Fruit fly (Drosophila melanogaster) whole organism, embryonic: ENCODE data around the gene CG10063.

Experiments used
- Abd-B ChIP-seq: fragments of 200-800 bp; sonication (Bioruptor generic); optimal IDR thresholded peaks from 2 replicates; lab custom pipeline; 2018; ENCODE audit warnings: missing biosample characterization, mild to moderate bottlenecking, missing genetic modification characterization, moderate library complexity
- Ada2b ChIP-seq: fragments of 200-800 bp; sonication (Bioruptor generic); IDR thresholded peaks from 2 replicates; pipeline ENCODE4 v1.3.6; 2022; ENCODE audit warnings: missing biosample characterization, missing genetic modification characterization
- Asciz ChIP-seq: fragments of 200-800 bp; sonication (Bioruptor generic); optimal IDR thresholded peaks from 2 replicates; lab custom pipeline; 2017; ENCODE audit warnings: missing biosample characterization, mild to moderate bottlenecking, missing genetic modification characterization, missing genetic modification reagents
- Bteb2 ChIP-seq: fragments of 200-800 bp; sonication (Bioruptor generic); optimal IDR thresholded peaks from 2 replicates; lab custom pipeline; 2016; ENCODE audit warnings: missing biosample characterization, missing genetic modification characterization
- CG10462 ChIP-seq: fragments of 200-800 bp; sonication (Bioruptor generic); optimal IDR thresholded peaks from 2 replicates; lab custom pipeline; 2016; ENCODE audit warnings: missing biosample characterization, missing genetic modification characterization
- CG12236 ChIP-seq: fragments of 200-800 bp; sonication (Bioruptor generic); optimal IDR thresholded peaks from 2 replicates; lab custom pipeline; 2016; ENCODE audit warnings: missing biosample characterization, missing genetic modification characterization
- CG1233 ChIP-seq: fragments of 200-800 bp; sonication (Bioruptor generic); optimal IDR thresholded peaks from 4 replicates; lab custom pipeline; 2018; ENCODE audit warnings: missing biosample characterization, mild to moderate bottlenecking, missing genetic modification characterization
- CG13775 ChIP-seq: fragments of 200-800 bp; sonication (Bioruptor generic); optimal IDR thresholded peaks from 3 replicates; lab custom pipeline; 2017; ENCODE audit warnings: missing biosample characterization, mild to moderate bottlenecking, missing genetic modification characterization
- CG14710 ChIP-seq: fragments of 200-800 bp; sonication (Bioruptor generic); optimal IDR thresholded peaks from 3 replicates; lab custom pipeline; 2019; ENCODE audit warnings: missing biosample characterization, mild to moderate bottlenecking, missing genetic modification characterization, moderate library complexity
- CG14965 ChIP-seq: fragments of 200-800 bp; sonication (Bioruptor generic); optimal IDR thresholded peaks from 2 replicates; lab custom pipeline; 2016; ENCODE audit warnings: missing biosample characterization, missing genetic modification characterization, borderline replicate concordance
- CG16815 ChIP-seq: fragments of 200-800 bp; sonication (Bioruptor generic); optimal IDR thresholded peaks from 3 replicates; lab custom pipeline; 2017; ENCODE audit warnings: missing biosample characterization, mild to moderate bottlenecking, missing genetic modification characterization
- CG1792 ChIP-seq: fragments of 200-800 bp; sonication (Bioruptor generic); optimal IDR thresholded peaks from 2 replicates; lab custom pipeline; 2016; ENCODE audit warnings: missing biosample characterization, missing genetic modification characterization
- CG18619 ChIP-seq: fragments of 200-800 bp; sonication (Bioruptor generic); optimal IDR thresholded peaks from 3 replicates; lab custom pipeline; 2017; ENCODE audit warnings: missing biosample characterization, mild to moderate bottlenecking, missing genetic modification characterization
- CG30431 ChIP-seq: fragments of 200-800 bp; sonication (Bioruptor generic); optimal IDR thresholded peaks from 2 replicates; lab custom pipeline; 2017; ENCODE audit warnings: missing biosample characterization, missing genetic modification characterization
- CG32532 ChIP-seq: fragments of 200-800 bp; sonication (Bioruptor generic); IDR thresholded peaks from 2 replicates; pipeline ENCODE4 v1.3.6; 2022; ENCODE audit warnings: missing biosample characterization, missing genetic modification characterization
- CG32767 ChIP-seq: fragments of 200-800 bp; sonication (Bioruptor generic); IDR thresholded peaks from 2 replicates; pipeline ENCODE4 v1.3.6; 2022; ENCODE audit warnings: missing biosample characterization, missing genetic modification characterization
- CG32772 ChIP-seq: fragments of 200-800 bp; sonication (Bioruptor generic); IDR thresholded peaks from 2 replicates; pipeline ENCODE4 v1.3.6; 2022; ENCODE audit warnings: missing biosample characterization, missing genetic modification characterization
- CG33557 ChIP-seq: fragments of 200-800 bp; sonication (Bioruptor generic); optimal IDR thresholded peaks from 2 replicates; lab custom pipeline; 2019; ENCODE audit warnings: missing biosample characterization, mild to moderate bottlenecking, missing genetic modification characterization, moderate library complexity
- CG3995 ChIP-seq: fragments of 200-800 bp; sonication (Bioruptor generic); optimal IDR thresholded peaks from 3 replicates; lab custom pipeline; 2016; ENCODE audit warnings: missing biosample characterization, missing genetic modification characterization
- CG4282 ChIP-seq: fragments of 200-800 bp; sonication (Bioruptor generic); optimal IDR thresholded peaks from 2 replicates; lab custom pipeline; 2016; ENCODE audit warnings: missing biosample characterization, missing genetic modification characterization
- CG6254 ChIP-seq: fragments of 200-800 bp; sonication (Bioruptor generic); optimal IDR thresholded peaks from 3 replicates; lab custom pipeline; 2017; ENCODE audit warnings: mild to moderate bottlenecking, missing biosample characterization, missing genetic modification reagents, missing genetic modification characterization
- CG6272 ChIP-seq: fragments of 200-800 bp; sonication (Bioruptor generic); IDR thresholded peaks from 2 replicates; pipeline ENCODE4 v1.3.6; 2022; ENCODE audit warnings: missing biosample characterization, missing genetic modification characterization
- CG6813 ChIP-seq: fragments of 200-800 bp; sonication (Bioruptor generic); optimal IDR thresholded peaks from 2 replicates; lab custom pipeline; 2017; ENCODE audit warnings: missing biosample characterization, missing genetic modification characterization, mild to moderate bottlenecking, moderate library complexity, missing genetic modification reagents
- CG6854 ChIP-seq: fragments of 200-800 bp; sonication (Bioruptor generic); optimal IDR thresholded peaks from 3 replicates; lab custom pipeline; 2017; ENCODE audit warnings: missing biosample characterization, mild to moderate bottlenecking, missing genetic modification characterization
- CrebB ChIP-seq: fragments of 200-800 bp; sonication (Bioruptor generic); optimal IDR thresholded peaks from 3 replicates; lab custom pipeline; 2018; ENCODE audit warnings: missing biosample characterization, mild to moderate bottlenecking, missing genetic modification characterization
- Doc3 ChIP-seq: fragments of 200-800 bp; sonication (Bioruptor generic); IDR thresholded peaks from 3 replicates; pipeline ENCODE4 v1.3.6; 2022; ENCODE audit warnings: missing biosample characterization, missing genetic modification characterization; ENCODE audit not compliant: partially characterized antibody
- H2.0 ChIP-seq: fragments of 200-800 bp; sonication (Bioruptor generic); IDR thresholded peaks from 2 replicates; pipeline ENCODE4 v1.3.6; 2022; ENCODE audit warnings: missing biosample characterization, missing genetic modification characterization
- HmgZ ChIP-seq: fragments of 200-800 bp; sonication (Bioruptor generic); optimal IDR thresholded peaks from 2 replicates; lab custom pipeline; 2018; ENCODE audit warnings: missing biosample characterization, mild to moderate bottlenecking, missing genetic modification characterization
- Lpt ChIP-seq: fragments of >200 bp; optimal IDR thresholded peaks from 2 replicates; lab custom pipeline; 2018; ENCODE audit warnings: missing biosample characterization, missing genetic modification characterization
- MBD-R2 ChIP-seq: fragments of 200-800 bp; sonication (Bioruptor generic); IDR thresholded peaks from 2 replicates; pipeline ENCODE4 v1.3.6; 2022; ENCODE audit warnings: missing biosample characterization, missing genetic modification characterization
- Mrtf ChIP-seq: fragments of 200-800 bp; sonication (Bioruptor generic); IDR thresholded peaks from 3 replicates; pipeline ENCODE4 v1.3.6; 2022; ENCODE audit warnings: missing biosample characterization, missing genetic modification characterization
- NFAT ChIP-seq: fragments of 200-800 bp; sonication (Bioruptor generic); IDR thresholded peaks from 2 replicates; pipeline ENCODE4 v1.3.6; 2022; ENCODE audit warnings: missing biosample characterization, missing genetic modification characterization
- Nf-YB ChIP-seq: fragments of 200-800 bp; sonication (Bioruptor generic); optimal IDR thresholded peaks from 3 replicates; lab custom pipeline; 2019; ENCODE audit warnings: missing biosample characterization, mild to moderate bottlenecking, missing genetic modification characterization, moderate library complexity
- Optix ChIP-seq: fragments of 200-800 bp; sonication (Bioruptor generic); IDR thresholded peaks from 3 replicates; pipeline ENCODE4 v1.3.6; 2022; ENCODE audit warnings: missing biosample characterization, missing genetic modification characterization
- Sin3A ChIP-seq: fragments of >200 bp; optimal IDR thresholded peaks from 2 replicates; lab custom pipeline; 2018
- Spps ChIP-seq: fragments of 200-800 bp; sonication (Bioruptor generic); optimal IDR thresholded peaks from 2 replicates; lab custom pipeline; 2018; ENCODE audit warnings: missing biosample characterization, mild to moderate bottlenecking, missing genetic modification characterization
- Ssrp ChIP-seq: fragments of 200-800 bp; sonication (Bioruptor generic); optimal IDR thresholded peaks from 2 replicates; lab custom pipeline; 2018; ENCODE audit warnings: missing biosample characterization, mild to moderate bottlenecking, missing genetic modification characterization, moderate library complexity
- chif ChIP-seq, 2 experiments: fragments of 200-800 bp; sonication (Bioruptor generic); optimal IDR thresholded peaks; 3 replicates each; lab custom pipeline; 2016; ENCODE audit warnings: missing biosample characterization in 2 of 2, missing genetic modification characterization in 2 of 2
- chm ChIP-seq: fragments of 200-800 bp; sonication (Bioruptor generic); IDR thresholded peaks from 2 replicates; pipeline ENCODE4 v1.3.6; 2022; ENCODE audit warnings: missing biosample characterization, missing genetic modification characterization
- crp ChIP-seq, 2 experiments: fragments of 200-800 bp; sonication (Bioruptor generic); optimal IDR thresholded peaks; 2 replicates in 1 of 2; 3 replicates in 1 of 2; lab custom pipeline; 2017; ENCODE audit warnings: missing biosample characterization in 2 of 2, missing genetic modification characterization in 2 of 2, mild to moderate bottlenecking in 1 of 2, moderate library complexity in 1 of 2
- dpn ChIP-seq, 2 experiments: fragments of 200-800 bp; sonication (Bioruptor generic); optimal IDR thresholded peaks; 3 replicates each; lab custom pipeline; 2016; ENCODE audit warnings: missing biosample characterization in 2 of 2, missing genetic modification characterization in 2 of 2
- ewg ChIP-seq: fragments of 200-800 bp; sonication (Bioruptor generic); optimal IDR thresholded peaks from 3 replicates; lab custom pipeline; 2017; ENCODE audit warnings: mild to moderate bottlenecking, missing biosample characterization, missing genetic modification reagents, missing genetic modification characterization
- gcm ChIP-seq: fragments of 200-800 bp; sonication (Bioruptor generic); optimal IDR thresholded peaks from 2 replicates; lab custom pipeline; 2019; ENCODE audit warnings: missing biosample characterization, mild to moderate bottlenecking, missing genetic modification characterization, moderate library complexity
- insv ChIP-seq, 2 experiments: fragments of 200-800 bp; sonication (Bioruptor generic); optimal IDR thresholded peaks; 3 replicates each; lab custom pipeline; 2016 to 2018; ENCODE audit warnings: missing biosample characterization in 2 of 2, missing genetic modification characterization in 2 of 2
- inv ChIP-seq: fragments of 200-800 bp; sonication (Bioruptor generic); IDR thresholded peaks from 2 replicates; pipeline ENCODE4 v1.3.6; 2022; ENCODE audit warnings: missing biosample characterization, missing genetic modification characterization; ENCODE audit not compliant: partially characterized antibody
- maf-S ChIP-seq: fragments of 200-800 bp; sonication (Bioruptor generic); optimal IDR thresholded peaks from 2 replicates; lab custom pipeline; 2016; ENCODE audit warnings: missing biosample characterization, missing genetic modification characterization
- nerfin-1 ChIP-seq: fragments of 200-800 bp; sonication (Bioruptor generic); optimal IDR thresholded peaks from 3 replicates; lab custom pipeline; 2019; ENCODE audit warnings: missing biosample characterization, mild to moderate bottlenecking, missing genetic modification characterization, moderate library complexity
- nom ChIP-seq: fragments of 200-800 bp; sonication (Bioruptor generic); optimal IDR thresholded peaks from 2 replicates; lab custom pipeline; 2017; ENCODE audit warnings: missing biosample characterization, missing genetic modification characterization, mild to moderate bottlenecking, moderate library complexity, missing genetic modification reagents
- rib ChIP-seq: fragments of 200-800 bp; sonication (Bioruptor generic); IDR thresholded peaks from 2 replicates; pipeline ENCODE4 v1.3.6; 2022; ENCODE audit warnings: missing biosample characterization, missing genetic modification characterization
- sc ChIP-seq, 3 experiments: fragments of >200 bp in 2 of 3; fragments of 200-800 bp in 1 of 3; sonication (Bioruptor generic) in 1 of 3; optimal IDR thresholded peaks; 2 replicates in 2 of 3; 3 replicates in 1 of 3; lab custom pipeline; 2017; ENCODE audit warnings: mild to moderate bottlenecking in 1 of 3, missing biosample characterization in 1 of 3, missing genetic modification characterization in 1 of 3, missing genetic modification reagents in 1 of 3
- wdn ChIP-seq: fragments of 200-800 bp; sonication (Bioruptor generic); IDR thresholded peaks from 2 replicates; pipeline ENCODE4 v1.3.6; 2022; ENCODE audit warnings: missing biosample characterization, missing genetic modification characterization

Gene CG10063

DNA sequence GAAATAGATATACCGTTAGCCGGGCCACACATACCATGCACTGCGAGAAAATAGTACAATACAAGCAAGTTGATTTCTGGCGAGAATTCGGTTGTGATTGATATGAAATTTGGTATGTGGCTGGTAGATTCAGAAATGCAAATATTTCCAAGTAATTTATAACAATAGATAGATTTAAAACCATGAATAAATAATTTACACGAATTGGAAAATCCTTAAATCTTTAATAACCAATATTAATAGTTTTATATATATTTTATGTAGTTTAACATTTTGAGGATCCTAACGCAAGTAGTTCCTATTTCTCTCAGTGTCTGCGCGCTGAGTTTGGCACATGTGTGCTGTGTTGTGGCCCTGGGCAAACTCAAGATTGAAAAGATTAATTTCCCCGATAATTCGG is 9.6 kb upstream of the CG10063 start (continued):
- TF ChIP-seq HmgZ (no peak), maf-S (GFP tag; lab: Kevin White, UChicago) (no peak), CG30431 (GFP tag; lab: Kevin White, UChicago) (peak; percentile 62), insv (GFP tag; optimal IDR thresholded peaks at IDR 0.05; lab: Kevin White, UChicago) (no peak), MBD-R2 (GFP tag; lab: Robert Waterston, UW) (0 out of 2 replicates have a peak, but pooled peaks have one; percentile 19), CG33557 (peak; percentile 70), CrebB (tag; lab: Kevin White, UChicago) (no peak), Ada2b (GFP tag; lab: Robert Waterston, UW) (peak; percentile 60), wdn (GFP tag; lab: Robert Waterston, UW) (no peak), Spps (tag; lab: Kevin White, UChicago) (no peak), rib (GFP tag; lab: Robert Waterston, UW) (no peak), CG16815 (GFP tag; lab: Kevin White, UChicago) (peak; percentile 62), CG32532 (GFP tag; lab: Robert Waterston, UW) (no peak), CG6813 (peak; percentile 12), Optix (GFP tag; lab: Robert Waterston, UW) (no peak), Bteb2 (GFP tag; lab: Kevin White, UChicago) (no peak), CG32772 (GFP tag; lab: Robert Waterston, UW) (no peak), CG18619 (GFP tag; lab: Kevin White, UChicago) (peak; percentile 36), CG12236 (GFP tag; lab: Kevin White, UChicago) (no peak), CG32767 (GFP tag; lab: Robert Waterston, UW) (no peak), nom (GFP tag; lab: Kevin White, UChicago) (no peak), CG1792 (GFP tag; lab: Kevin White, UChicago) (no peak), CG1233 (no peak), ewg (GFP tag; lab: Kevin White, UChicago) (no peak), Abd-B (GFP tag; lab: Kevin White, UChicago) (no peak), CG6272 (no peak), nerfin-1 (tag; lab: Kevin White, UChicago) (no peak), Mrtf (GFP tag; lab: Robert Waterston, UW) (no peak), Doc3 (no peak), gcm (GFP tag; lab: Kevin White, UChicago) (no peak), CG10462 (peak; percentile 32), inv (no peak), CG4282 (GFP tag; lab: Kevin White, UChicago) (no peak), CG14965 (GFP tag; lab: Kevin White, UChicago) (no peak), dpn (GFP tag; optimal IDR thresholded peaks at IDR 0.05; lab: Kevin White, UChicago) (peak in 1 of 2 experiments; percentile 30), CG14710 (tag; lab: Kevin White, UChicago) (peak; percentile 57), H2.0 (GFP tag; lab: Robert Waterston, UW) (no peak), NFAT (no peak), Asciz (GFP tag; lab: Kevin White, UChicago) (no peak), chif (GFP tag; optimal IDR thresholded peaks at IDR 0.05; lab: Kevin White, UChicago) (peak in 1 of 2 experiments; percentile 4), Lpt (GFP tag; lab: Kevin White, UChicago) (no peak), Ssrp (tag; lab: Kevin White, UChicago) (peak; percentile 68), CG3995 (GFP tag; lab: Kevin White, UChicago) (no peak), crp (GFP tag; optimal IDR thresholded peaks at IDR 0.05; lab: Kevin White, UChicago) (no peak), sc (optimal IDR thresholded peaks at IDR 0.05; lab: Kevin White, UChicago) (no peak), sc (GFP tag; optimal IDR thresholded peaks at IDR 0.05; lab: Kevin White, UChicago) (peak; percentile 47), CG13775 (GFP tag; lab: Kevin White, UChicago) (peak; percentile 60), CG6854 (GFP tag; lab: Kevin White, UChicago) (no peak), chm (GFP tag; lab: Robert Waterston, UW) (no peak), Sin3A (lab: Kevin White, UChicago) (no peak), CG6254 (GFP tag; lab: Kevin White, UChicago) (no peak), Nf-YB (GFP tag; lab: Kevin White, UChicago) (no peak)
